Worm (Caenorhabditis elegans) whole organism, early embryonic: ENCODE results near the gene cdc-50.B.

ENCODE experiments used
- ama-1 ChIP-seq: fragments of 150-350 bp; optimal IDR thresholded peaks from 2 replicates; lab custom pipeline; 2014
- flt-1 ChIP-seq: fragments of 200-800 bp; sonication (Bioruptor generic); IDR thresholded peaks from 2 replicates; pipeline ENCODE4 v1.3.6; 2022; ENCODE audit warnings: missing genetic modification characterization, missing compliant biosample characterization

- TF ChIP-seq ama-1 (lab: Kevin White, UChicago): no peak
- no peak for TF ChIP-seq flt-1 (GFP tag; lab: Robert Waterston, UW)
These were observed 23.7 kb upstream of the cdc-50.B start, which contains the start of gene F21D5.6 for ce11 chrIV:8740952-8741438.
